Fruit fly (Drosophila melanogaster) whole organism, embryonic: ENCODE results near the gene IKKepsilon.

Source experiments
- Aef1 ChIP-seq: fragments of 200-800 bp; sonication (Bioruptor generic); IDR thresholded peaks from 3 replicates; pipeline ENCODE4 v1.3.6; 2022; ENCODE audit warnings: missing biosample characterization, missing genetic modification characterization
- BEAF-32 ChIP-seq: fragments of 200-800 bp; sonication (Bioruptor generic); optimal IDR thresholded peaks from 3 replicates; lab custom pipeline; 2017; ENCODE audit warnings: missing biosample characterization, missing genetic modification characterization, mild to moderate bottlenecking, moderate library complexity, missing genetic modification reagents
- BtbVII ChIP-seq: fragments of 200-800 bp; sonication (Bioruptor generic); optimal IDR thresholded peaks from 3 replicates; lab custom pipeline; 2017; ENCODE audit warnings: missing biosample characterization, mild to moderate bottlenecking, missing genetic modification characterization
- C15 ChIP-seq: fragments of 200-800 bp; sonication (Bioruptor generic); IDR thresholded peaks from 3 replicates; pipeline ENCODE4 v1.3.6; 2022; ENCODE audit warnings: missing biosample characterization, missing genetic modification characterization
- CG10654 ChIP-seq: fragments of 200-800 bp; sonication (Bioruptor generic); optimal IDR thresholded peaks from 2 replicates; lab custom pipeline; 2016; ENCODE audit warnings: missing biosample characterization, missing genetic modification characterization
- CG11696 ChIP-seq: fragments of 200-800 bp; sonication (Bioruptor generic); IDR thresholded peaks from 2 replicates; pipeline ENCODE4 v1.3.6; 2022; ENCODE audit warnings: missing biosample characterization, missing genetic modification characterization
- CG12104 ChIP-seq: fragments of 200-800 bp; sonication (Bioruptor generic); optimal IDR thresholded peaks from 3 replicates; lab custom pipeline; 2016; ENCODE audit warnings: missing biosample characterization, missing genetic modification characterization
- CG12155 ChIP-seq: fragments of 200-800 bp; sonication (Bioruptor generic); optimal IDR thresholded peaks from 3 replicates; lab custom pipeline; 2016; ENCODE audit warnings: missing biosample characterization, missing genetic modification characterization
- CG12299 ChIP-seq: fragments of 200-800 bp; sonication (Bioruptor generic); optimal IDR thresholded peaks from 2 replicates; lab custom pipeline; 2018; ENCODE audit warnings: missing biosample characterization, mild to moderate bottlenecking, missing genetic modification characterization
- CG13775 ChIP-seq: fragments of 200-800 bp; sonication (Bioruptor generic); optimal IDR thresholded peaks from 3 replicates; lab custom pipeline; 2017; ENCODE audit warnings: missing biosample characterization, mild to moderate bottlenecking, missing genetic modification characterization
- CG15269 ChIP-seq: fragments of 200-800 bp; sonication (Bioruptor generic); optimal IDR thresholded peaks from 2 replicates; lab custom pipeline; 2018; ENCODE audit warnings: missing biosample characterization, mild to moderate bottlenecking, missing genetic modification characterization, moderate library complexity
- CG2202 ChIP-seq: fragments of 200-800 bp; sonication (Bioruptor generic); optimal IDR thresholded peaks from 2 replicates; lab custom pipeline; 2018; ENCODE audit warnings: missing biosample characterization, mild to moderate bottlenecking, missing genetic modification characterization
- CG31441 ChIP-seq: fragments of 200-800 bp; sonication (Bioruptor generic); IDR thresholded peaks from 2 replicates; pipeline ENCODE4 v1.3.6; 2022; ENCODE audit warnings: missing biosample characterization, missing genetic modification characterization
- CG43689 ChIP-seq: fragments of 200-800 bp; sonication (Bioruptor generic); IDR thresholded peaks from 2 replicates; pipeline ENCODE4 v1.3.6; 2022; ENCODE audit warnings: missing biosample characterization, missing genetic modification characterization
- CG4730 ChIP-seq: fragments of 200-800 bp; sonication (Bioruptor generic); IDR thresholded peaks from 2 replicates; pipeline ENCODE4 v1.3.6; 2022; ENCODE audit warnings: missing biosample characterization, missing genetic modification characterization
- CG5180 ChIP-seq: fragments of 200-800 bp; sonication (Bioruptor generic); optimal IDR thresholded peaks from 3 replicates; lab custom pipeline; 2017; ENCODE audit warnings: missing biosample characterization, missing genetic modification characterization, mild to moderate bottlenecking, moderate library complexity, missing genetic modification reagents
- CG7271 ChIP-seq: fragments of 200-800 bp; sonication (Bioruptor generic); optimal IDR thresholded peaks from 2 replicates; lab custom pipeline; 2018; ENCODE audit warnings: missing biosample characterization, mild to moderate bottlenecking, missing genetic modification characterization, moderate library complexity
- CG7963 ChIP-seq: fragments of 200-800 bp; sonication (Bioruptor generic); IDR thresholded peaks from 3 replicates; pipeline ENCODE4 v1.3.6; 2022; ENCODE audit warnings: missing biosample characterization, missing genetic modification characterization; ENCODE audit not compliant: partially characterized antibody
- CG7987 ChIP-seq: fragments of 200-800 bp; sonication (Bioruptor generic); optimal IDR thresholded peaks from 2 replicates; lab custom pipeline; 2018; ENCODE audit warnings: missing biosample characterization, mild to moderate bottlenecking, missing genetic modification characterization, moderate library complexity
- CG8290 ChIP-seq, 3 experiments: fragments of 200-800 bp; sonication (Bioruptor generic); optimal IDR thresholded peaks; 2 replicates each; lab custom pipeline; 2016 to 2019; ENCODE audit warnings: missing biosample characterization in 3 of 3, missing genetic modification characterization in 3 of 3, mild to moderate bottlenecking in 2 of 3, moderate library complexity in 1 of 3
- CG9797 ChIP-seq: fragments of 200-800 bp; sonication (Bioruptor generic); optimal IDR thresholded peaks from 3 replicates; lab custom pipeline; 2018; ENCODE audit warnings: missing biosample characterization, mild to moderate bottlenecking, missing genetic modification characterization
- CoRest ChIP-seq: fragments of 200-800 bp; sonication (Bioruptor generic); optimal IDR thresholded peaks from 3 replicates; lab custom pipeline; 2018; ENCODE audit warnings: missing biosample characterization, mild to moderate bottlenecking, missing genetic modification characterization, moderate library complexity
- Dip3 ChIP-seq: fragments of 200-800 bp; sonication (Bioruptor generic); optimal IDR thresholded peaks from 3 replicates; lab custom pipeline; 2016; ENCODE audit warnings: missing biosample characterization, missing genetic modification characterization
- Gsc ChIP-seq: fragments of 200-800 bp; sonication (Bioruptor generic); IDR thresholded peaks from 2 replicates; pipeline ENCODE4 v1.3.6; 2022; ENCODE audit warnings: missing biosample characterization, missing genetic modification characterization
- Gug ChIP-seq: fragments of 200-800 bp; sonication (Bioruptor generic); IDR thresholded peaks from 4 replicates; pipeline ENCODE4 v1.3.6; 2022; ENCODE audit warnings: missing biosample characterization, missing genetic modification characterization
- HLH3B ChIP-seq: fragments of 200-800 bp; sonication (Bioruptor generic); IDR thresholded peaks from 2 replicates; pipeline ENCODE4 v1.3.6; 2022; ENCODE audit warnings: missing biosample characterization, missing genetic modification characterization
- HmgZ ChIP-seq: fragments of 200-800 bp; sonication (Bioruptor generic); optimal IDR thresholded peaks from 2 replicates; lab custom pipeline; 2018; ENCODE audit warnings: missing biosample characterization, mild to moderate bottlenecking, missing genetic modification characterization
- Hr51 ChIP-seq, 2 experiments: fragments of 200-800 bp; sonication (Bioruptor generic); optimal IDR thresholded peaks; 2 replicates in 1 of 2; 3 replicates in 1 of 2; lab custom pipeline; 2016 to 2018; ENCODE audit warnings: missing biosample characterization in 2 of 2, missing genetic modification characterization in 2 of 2, mild to moderate bottlenecking in 1 of 2, moderate library complexity in 1 of 2
- Mrtf ChIP-seq: fragments of 200-800 bp; sonication (Bioruptor generic); IDR thresholded peaks from 3 replicates; pipeline ENCODE4 v1.3.6; 2022; ENCODE audit warnings: missing biosample characterization, missing genetic modification characterization
- Neu2 ChIP-seq: fragments of 200-800 bp; sonication (Bioruptor generic); optimal IDR thresholded peaks from 3 replicates; lab custom pipeline; 2016; ENCODE audit warnings: missing biosample characterization, missing genetic modification characterization, borderline replicate concordance
- Rx ChIP-seq: fragments of 200-800 bp; sonication (Bioruptor generic); IDR thresholded peaks from 2 replicates; pipeline ENCODE4 v1.3.6; 2022; ENCODE audit warnings: missing biosample characterization, missing genetic modification characterization
- Six4 ChIP-seq: fragments of 200-800 bp; sonication (Bioruptor generic); optimal IDR thresholded peaks from 2 replicates; lab custom pipeline; 2016; ENCODE audit warnings: missing biosample characterization, missing genetic modification characterization
- Spps ChIP-seq: fragments of 200-800 bp; sonication (Bioruptor generic); optimal IDR thresholded peaks from 2 replicates; lab custom pipeline; 2018; ENCODE audit warnings: missing biosample characterization, mild to moderate bottlenecking, missing genetic modification characterization
- cas ChIP-seq: fragments of 200-800 bp; sonication (Bioruptor generic); IDR thresholded peaks from 2 replicates; pipeline ENCODE4 v1.3.6; 2022; ENCODE audit warnings: missing biosample characterization, missing genetic modification characterization
- croc ChIP-seq: fragments of 200-800 bp; sonication (Bioruptor generic); conservative IDR thresholded peaks from 3 replicates; pipeline ENCODE4 v1.3.6; 2022; ENCODE audit warnings: missing biosample characterization, missing genetic modification characterization
- dati ChIP-seq: fragments of 200-800 bp; sonication (Bioruptor generic); IDR thresholded peaks from 2 replicates; pipeline ENCODE4 v1.3.6; 2022; ENCODE audit warnings: missing biosample characterization, missing genetic modification characterization
- dm ChIP-seq: fragments of 200-800 bp; sonication (Bioruptor generic); optimal IDR thresholded peaks from 3 replicates; lab custom pipeline; 2016; ENCODE audit warnings: missing biosample characterization, missing genetic modification characterization
- esg ChIP-seq: fragments of 200-800 bp; sonication (Bioruptor generic); conservative IDR thresholded peaks from 2 replicates; pipeline ENCODE4 v1.3.6; 2022; ENCODE audit warnings: missing biosample characterization, missing genetic modification characterization
- eyg ChIP-seq: fragments of 200-800 bp; sonication (Bioruptor generic); optimal IDR thresholded peaks from 3 replicates; lab custom pipeline; 2016; ENCODE audit warnings: missing biosample characterization, missing genetic modification characterization
- gro ChIP-seq: fragments of 200-800 bp; sonication (Bioruptor generic); optimal IDR thresholded peaks from 2 replicates; lab custom pipeline; 2016; ENCODE audit warnings: missing biosample characterization, missing genetic modification characterization
- mam ChIP-seq: fragments of 200-800 bp; sonication (Bioruptor generic); optimal IDR thresholded peaks from 3 replicates; lab custom pipeline; 2016; ENCODE audit warnings: missing biosample characterization, missing genetic modification characterization
- org-1 ChIP-seq: fragments of 200-800 bp; sonication (Bioruptor generic); optimal IDR thresholded peaks from 2 replicates; lab custom pipeline; 2017; ENCODE audit warnings: missing biosample characterization, missing genetic modification characterization
- salm ChIP-seq: fragments of 200-800 bp; sonication (Bioruptor generic); optimal IDR thresholded peaks from 2 replicates; lab custom pipeline; 2018; ENCODE audit warnings: missing biosample characterization, mild to moderate bottlenecking, missing genetic modification characterization
- sim ChIP-seq: fragments of 200-800 bp; sonication (Bioruptor generic); IDR thresholded peaks from 2 replicates; pipeline ENCODE4 v1.3.6; 2022; ENCODE audit warnings: missing biosample characterization, missing genetic modification characterization
- sisA ChIP-seq: fragments of 200-800 bp; sonication (Bioruptor generic); IDR thresholded peaks from 2 replicates; pipeline ENCODE4 v1.3.6; 2022; ENCODE audit warnings: missing biosample characterization, missing genetic modification characterization
- slbo ChIP-seq: fragments of 200-800 bp; sonication (Bioruptor generic); IDR thresholded peaks from 2 replicates; pipeline ENCODE4 v1.3.6; 2022; ENCODE audit warnings: missing biosample characterization, missing genetic modification characterization
- slou ChIP-seq: fragments of 200-800 bp; sonication (Bioruptor generic); optimal IDR thresholded peaks from 3 replicates; lab custom pipeline; 2016; ENCODE audit warnings: missing biosample characterization, missing genetic modification characterization
- wek ChIP-seq: fragments of 200-800 bp; sonication (Bioruptor generic); optimal IDR thresholded peaks from 3 replicates; lab custom pipeline; 2018; ENCODE audit warnings: missing biosample characterization, mild to moderate bottlenecking, missing genetic modification characterization, moderate library complexity
- wor ChIP-seq: fragments of 200-800 bp; sonication (Bioruptor generic); IDR thresholded peaks from 2 replicates; pipeline ENCODE4 v1.3.6; 2022; ENCODE audit warnings: missing biosample characterization, missing genetic modification characterization

The IKKepsilon gene

dm6 chr2L:20681648-20682098 is 5.8 kb downstream of the IKKepsilon start, which contains the start of gene Cen (continued):
- TF ChIP-seq slou (GFP tag; lab: Kevin White, UChicago) (peak; percentile 9), Spps (tag; lab: Kevin White, UChicago) (no peak), wek (GFP tag; lab: Kevin White, UChicago) (peak; percentile 86), org-1 (GFP tag; lab: Kevin White, UChicago) (no peak), CG7987 (no peak), sim (GFP tag; lab: Robert Waterston, UW) (no peak), slbo (GFP tag; lab: Robert Waterston, UW) (peak; percentile 58), CG4730 (GFP tag; lab: Robert Waterston, UW) (no peak), Rx (GFP tag; lab: Robert Waterston, UW) (no peak), BtbVII (GFP tag; lab: Kevin White, UChicago) (no peak), croc (GFP tag; lab: Robert Waterston, UW) (no peak)
- TF ChIP-seq, all 482 proteins: peak for 107

- TF ChIP-seq CG9797 (peak; percentile 43), Aef1 (GFP tag; lab: Robert Waterston, UW) (no peak), CG12299 (tag; lab: Kevin White, UChicago) (no peak), dm (no peak), Gsc (GFP tag; lab: Robert Waterston, UW) (no peak), Six4 (GFP tag; lab: Kevin White, UChicago) (no peak), CG15269 (tag; lab: Kevin White, UChicago) (no peak), cas (GFP tag; lab: Robert Waterston, UW) (no peak), CG10654 (no peak), Mrtf (GFP tag; lab: Robert Waterston, UW) (no peak), Gug (GFP tag; lab: Robert Waterston, UW) (no peak), Neu2 (no peak), C15 (GFP tag; lab: Robert Waterston, UW) (no peak), CG7963 (0 out of 3 replicates have a peak, but pooled peaks have one; percentile 20), CG2202 (no peak), CG8290 (GFP tag; optimal IDR thresholded peaks at IDR 0.05; lab: Kevin White, UChicago) (no peak), CG8290 (tag; optimal IDR thresholded peaks at IDR 0.05; lab: Kevin White, UChicago) (no peak), eyg (no peak), dati (GFP tag; lab: Robert Waterston, UW) (no peak), HLH3B (GFP tag; lab: Robert Waterston, UW) (no peak), gro (GFP tag; lab: Kevin White, UChicago) (no peak), CG43689 (GFP tag; lab: Robert Waterston, UW) (no peak), esg (GFP tag; lab: Robert Waterston, UW) (0 out of 2 replicates have a peak, but pooled peaks have one; percentile 2), CG13775 (GFP tag; lab: Kevin White, UChicago) (no peak), wor (GFP tag; lab: Robert Waterston, UW) (no peak), CoRest (tag; lab: Kevin White, UChicago) (peak; percentile 33), CG12155 (GFP tag; lab: Kevin White, UChicago) (no peak), CG7271 (no peak), sim (GFP tag; lab: Robert Waterston, UW) (no peak), sisA (GFP tag; lab: Robert Waterston, UW) (no peak), CG11696 (GFP tag; lab: Robert Waterston, UW) (no peak), CG5180 (GFP tag; lab: Kevin White, UChicago) (no peak), BEAF-32 (GFP tag; lab: Kevin White, UChicago) (peak; percentile 54), CG12104 (GFP tag; lab: Kevin White, UChicago) (peak; percentile 1), salm (tag; lab: Kevin White, UChicago) (no peak), Hr51 (GFP tag; optimal IDR thresholded peaks at IDR 0.05; lab: Kevin White, UChicago) (no peak), mam (GFP tag; lab: Kevin White, UChicago) (no peak), HmgZ (tag; lab: Kevin White, UChicago) (no peak), CG31441 (GFP tag; lab: Robert Waterston, UW) (no peak), Dip3 (GFP tag; lab: Kevin White, UChicago) (no peak)
These were observed 6.4 kb downstream of the IKKepsilon start, which contains the start of gene CG2617 for dm6 chr2L:20682136-20682733. Gene CG2617 (plus strand): TSS chr2L:20682368.
